Worm (Caenorhabditis elegans) whole organism, L1 larva: Measurements from ENCODE around the gene faah-4.

Source experiments
- C04F5.9 ChIP-seq: sonication (generic microtip); optimal IDR thresholded peaks from 2 replicates; lab custom pipeline; 2016; ENCODE audit warnings: missing genetic modification characterization, missing compliant biosample characterization
- C16A3.4 ChIP-seq: fragments of 150-350 bp; optimal IDR thresholded peaks from 2 replicates; lab custom pipeline; 2014; ENCODE audit warnings: missing biosample characterization, missing genetic modification characterization
- C34B4.2 ChIP-seq: sonication (generic microtip); optimal IDR thresholded peaks from 2 replicates; lab custom pipeline; 2017; ENCODE audit warnings: mild to moderate bottlenecking, missing genetic modification characterization, missing compliant biosample characterization
- F16B12.6 ChIP-seq: fragments of 150-350 bp; optimal IDR thresholded peaks from 2 replicates; lab custom pipeline; 2014; ENCODE audit warnings: missing biosample characterization, missing genetic modification characterization
- ama-1 ChIP-seq: fragments of 150-350 bp; optimal IDR thresholded peaks from 2 replicates; lab custom pipeline; 2014
- blmp-1 ChIP-seq: fragments of 150-350 bp; optimal IDR thresholded peaks from 2 replicates; lab custom pipeline; 2014; ENCODE audit warnings: missing biosample characterization, missing genetic modification characterization
- ceh-82 ChIP-seq, 3 experiments: fragments of 150-350 bp in 1 of 3; sonication (generic microtip) in 2 of 3; optimal IDR thresholded peaks; 2 replicates each; lab custom pipeline; 2014 to 2017; ENCODE audit warnings: missing biosample characterization in 3 of 3, missing genetic modification characterization in 3 of 3
- ceh-90 ChIP-seq: sonication (generic microtip); optimal IDR thresholded peaks from 2 replicates; lab custom pipeline; 2016; ENCODE audit warnings: missing genetic modification characterization, missing compliant biosample characterization
- ces-1 ChIP-seq: fragments of 150-350 bp; optimal IDR thresholded peaks from 2 replicates; lab custom pipeline; 2014; ENCODE audit warnings: missing biosample characterization, missing genetic modification reagents, missing genetic modification characterization
- dpl-1 ChIP-seq, 3 experiments: fragments of 150-350 bp in 2 of 3; sonication (generic microtip) in 1 of 3; optimal IDR thresholded peaks; 2 replicates each; lab custom pipeline; 2014 to 2017; ENCODE audit warnings: missing biosample characterization in 3 of 3, missing genetic modification characterization in 3 of 3, missing genetic modification reagents in 3 of 3
- efl-1 ChIP-seq, 4 experiments: fragments of 150-350 bp; optimal IDR thresholded peaks in 3 of 4; peaks in 1 of 4; 1 replicate in 1 of 4; 2 replicates in 3 of 4; lab custom pipeline; 2014; ENCODE audit warnings: missing biosample characterization in 2 of 4, missing genetic modification characterization in 2 of 4, missing genetic modification reagents in 2 of 4
- efl-3 ChIP-seq: fragments of 200-800 bp; sonication (Bioruptor generic); optimal IDR thresholded peaks from 2 replicates; lab custom pipeline; 2018; ENCODE audit warnings: mild to moderate bottlenecking, missing genetic modification characterization, missing compliant biosample characterization
- egl-13 ChIP-seq: sonication (generic microtip); optimal IDR thresholded peaks from 2 replicates; lab custom pipeline; 2016; ENCODE audit warnings: missing genotype, missing genetic modification reagents, missing genetic modification characterization, missing compliant biosample characterization
- fkh-10 ChIP-seq: sonication (generic microtip); optimal IDR thresholded peaks from 2 replicates; lab custom pipeline; 2017; ENCODE audit warnings: missing biosample characterization, missing genetic modification reagents, missing genetic modification characterization
- fos-1 ChIP-seq: fragments of 150-350 bp; optimal IDR thresholded peaks from 2 replicates; lab custom pipeline; 2014; ENCODE audit warnings: missing biosample characterization, missing genetic modification characterization
- grh-1 ChIP-seq: fragments of 200-800 bp; sonication (Bioruptor generic); IDR thresholded peaks from 2 replicates; pipeline ENCODE4 v1.3.6; 2022; ENCODE audit warnings: missing genetic modification reagents, missing genetic modification characterization, missing compliant biosample characterization
- hlh-17 ChIP-seq: fragments of 200-800 bp; sonication (Bioruptor generic); optimal IDR thresholded peaks from 2 replicates; lab custom pipeline; 2018; ENCODE audit warnings: missing genetic modification characterization, mild to moderate bottlenecking, missing compliant biosample characterization, moderate library complexity, borderline replicate concordance
- hlh-4 ChIP-seq: sonication (generic microtip); optimal IDR thresholded peaks from 2 replicates; lab custom pipeline; 2016; ENCODE audit warnings: mild to moderate bottlenecking, missing genetic modification characterization, missing compliant biosample characterization
- hpl-2 ChIP-seq: fragments of 150-350 bp; optimal IDR thresholded peaks from 2 replicates; lab custom pipeline; 2014; ENCODE audit warnings: missing biosample characterization, missing genetic modification reagents, missing genetic modification characterization
- irx-1 ChIP-seq: sonication (generic microtip); optimal IDR thresholded peaks from 2 replicates; lab custom pipeline; 2016; ENCODE audit warnings: missing genetic modification characterization, missing compliant biosample characterization
- jun-1 ChIP-seq: fragments of 150-350 bp; optimal IDR thresholded peaks from 2 replicates; lab custom pipeline; 2014; ENCODE audit warnings: missing biosample characterization, missing genetic modification reagents, missing genetic modification characterization
- lin-13 ChIP-seq: fragments of 150-350 bp; optimal IDR thresholded peaks from 2 replicates; lab custom pipeline; 2014; ENCODE audit warnings: missing biosample characterization, missing genetic modification reagents, missing genetic modification characterization
- lin-14 ChIP-seq: fragments of 200-800 bp; sonication (Bioruptor generic); optimal IDR thresholded peaks from 2 replicates; lab custom pipeline; 2018; ENCODE audit warnings: mild to moderate bottlenecking, missing genetic modification characterization, moderate library complexity, missing compliant biosample characterization
- lin-15B ChIP-seq: fragments of 150-350 bp; sonication (generic microtip); optimal IDR thresholded peaks from 3 replicates; lab custom pipeline; 2014; ENCODE audit warnings: missing biosample characterization, missing genetic modification characterization
- lin-39 ChIP-seq: fragments of 150-350 bp; optimal IDR thresholded peaks from 2 replicates; lab custom pipeline; 2014; ENCODE audit warnings: missing biosample characterization, missing genetic modification reagents, missing genetic modification characterization
- lir-3 ChIP-seq: sonication (generic microtip); optimal IDR thresholded peaks from 2 replicates; lab custom pipeline; 2016; ENCODE audit warnings: mild to moderate bottlenecking, missing genetic modification characterization, moderate library complexity, missing compliant biosample characterization; ENCODE audit not compliant: poor library complexity
- mab-9 ChIP-seq: fragments of 200-800 bp; sonication (Bioruptor generic); IDR thresholded peaks from 2 replicates; pipeline ENCODE4 v1.3.6; 2022; ENCODE audit warnings: missing genetic modification reagents, missing genetic modification characterization, missing compliant biosample characterization
- mdl-1 ChIP-seq, 2 experiments: fragments of 150-350 bp; optimal IDR thresholded peaks; 2 replicates each; lab custom pipeline; 2014 to 2017; ENCODE audit warnings: missing biosample characterization in 2 of 2, missing genetic modification characterization in 2 of 2, inconsistent platforms in 1 of 2
- mep-1 ChIP-seq: fragments of 150-350 bp; optimal IDR thresholded peaks from 2 replicates; lab custom pipeline; 2014; ENCODE audit warnings: missing biosample characterization, missing genetic modification characterization
- nhr-11 ChIP-seq: fragments of 150-350 bp; optimal IDR thresholded peaks from 2 replicates; lab custom pipeline; 2014; ENCODE audit warnings: missing biosample characterization, missing genetic modification characterization
- nhr-19 ChIP-seq: fragments of 200-800 bp; sonication (Bioruptor generic); conservative IDR thresholded peaks from 2 replicates; pipeline ENCODE4 v1.3.6; 2022; ENCODE audit warnings: missing genetic modification characterization, missing compliant biosample characterization
- nhr-20 ChIP-seq: sonication (generic microtip); optimal IDR thresholded peaks from 2 replicates; lab custom pipeline; 2016; ENCODE audit warnings: mild to moderate bottlenecking, missing genetic modification characterization, missing compliant biosample characterization
- nhr-71 ChIP-seq: sonication (generic microtip); optimal IDR thresholded peaks from 2 replicates; lab custom pipeline; 2016; ENCODE audit warnings: mild to moderate bottlenecking, missing genetic modification characterization, moderate library complexity, missing compliant biosample characterization
- nhr-76 ChIP-seq: sonication (generic microtip); optimal IDR thresholded peaks from 2 replicates; lab custom pipeline; 2017; ENCODE audit warnings: missing biosample characterization, missing genetic modification characterization
- nhr-77 ChIP-seq: fragments of 150-350 bp; optimal IDR thresholded peaks from 2 replicates; lab custom pipeline; 2014; ENCODE audit warnings: missing biosample characterization, missing genetic modification characterization
- nhr-90 ChIP-seq: sonication (generic microtip); optimal IDR thresholded peaks from 2 replicates; lab custom pipeline; 2016; ENCODE audit warnings: mild to moderate bottlenecking, missing genetic modification characterization, missing compliant biosample characterization; ENCODE audit not compliant: poor library complexity
- pax-3 ChIP-seq: fragments of 200-800 bp; sonication (Bioruptor generic); optimal IDR thresholded peaks from 2 replicates; lab custom pipeline; 2018; ENCODE audit warnings: mild to moderate bottlenecking, missing genetic modification characterization, moderate library complexity, missing compliant biosample characterization
- rnt-1 ChIP-seq: sonication (generic microtip); optimal IDR thresholded peaks from 2 replicates; lab custom pipeline; 2016; ENCODE audit warnings: mild to moderate bottlenecking, missing genetic modification characterization, moderate library complexity, missing compliant biosample characterization
- skn-1 ChIP-seq: fragments of 150-350 bp; optimal IDR thresholded peaks from 2 replicates; lab custom pipeline; 2014; ENCODE audit warnings: missing biosample characterization, missing genetic modification characterization
- snpc-4 ChIP-seq: fragments of 150-350 bp; optimal IDR thresholded peaks from 2 replicates; lab custom pipeline; 2014; ENCODE audit warnings: missing biosample characterization, missing genetic modification characterization
- snu-23 ChIP-seq: sonication (generic microtip); optimal IDR thresholded peaks from 2 replicates; lab custom pipeline; 2016; ENCODE audit warnings: missing genetic modification characterization, missing compliant biosample characterization
- sox-4 ChIP-seq: sonication (generic microtip); optimal IDR thresholded peaks from 2 replicates; lab custom pipeline; 2016; ENCODE audit warnings: missing genetic modification characterization, missing compliant biosample characterization
- sptf-1 ChIP-seq: fragments of 150-350 bp; optimal IDR thresholded peaks from 2 replicates; lab custom pipeline; 2014; ENCODE audit warnings: missing biosample characterization, missing genetic modification characterization
- unc-130 ChIP-seq: fragments of 150-350 bp; optimal IDR thresholded peaks from 2 replicates; lab custom pipeline; 2017; ENCODE audit warnings: missing biosample characterization, missing genetic modification characterization, inconsistent platforms
- unc-30 ChIP-seq: sonication (generic microtip); optimal IDR thresholded peaks from 2 replicates; lab custom pipeline; 2017; ENCODE audit warnings: missing biosample characterization, missing genetic modification characterization
- unc-62 ChIP-seq: fragments of 150-350 bp; optimal IDR thresholded peaks from 2 replicates; lab custom pipeline; 2014; ENCODE audit warnings: missing biosample characterization, missing genetic modification reagents, missing genetic modification characterization
- vab-15 ChIP-seq: sonication (generic microtip); optimal IDR thresholded peaks from 2 replicates; lab custom pipeline; 2017; ENCODE audit warnings: missing genotype, mild to moderate bottlenecking, missing genetic modification characterization, missing compliant biosample characterization
- zag-1 ChIP-seq: fragments of 150-350 bp; optimal IDR thresholded peaks from 2 replicates; lab custom pipeline; 2014; ENCODE audit warnings: missing biosample characterization, missing genetic modification characterization
- zip-4 ChIP-seq: fragments of 200-800 bp; sonication (Bioruptor generic); optimal IDR thresholded peaks from 2 replicates; lab custom pipeline; 2018; ENCODE audit warnings: mild to moderate bottlenecking, missing genetic modification characterization, moderate library complexity, missing compliant biosample characterization
- ztf-11 ChIP-seq, 2 experiments: sonication (generic microtip); optimal IDR thresholded peaks; 2 replicates each; lab custom pipeline; 2016 to 2017; ENCODE audit warnings: missing genetic modification characterization in 2 of 2, missing biosample characterization in 1 of 2, missing compliant biosample characterization in 1 of 2
- ztf-4 ChIP-seq: fragments of 150-350 bp; optimal IDR thresholded peaks from 2 replicates; lab custom pipeline; 2014; ENCODE audit warnings: missing biosample characterization, missing genetic modification characterization

The faah-4 gene

ce11 chrIII:11871617-11872016, 38.1 kb downstream of the faah-4 start:
- TF ChIP-seq nhr-20 (tag; lab: Kevin White, UChicago), result no peak
- TF ChIP-seq, all 84 proteins: peak for 0

ce11 chrIII:11870009-11870408, 39.7 kb downstream of the faah-4 start:
- TF ChIP-seq sox-4 (tag; lab: Kevin White, UChicago), result peak; percentile 36
- TF ChIP-seq unc-62 (GFP tag; lab: Kevin White, UChicago), result no peak
- TF ChIP-seq nhr-77, result peak; percentile 79
- peak; percentile 64 for TF ChIP-seq egl-13 (tag; lab: Kevin White, UChicago)
- TF ChIP-seq ama-1 (lab: Kevin White, UChicago), result peak; percentile 39
- TF ChIP-seq snu-23 (GFP tag; lab: Kevin White, UChicago), result peak; percentile 91
- peak; percentile 86 to 89 for TF ChIP-seq efl-1 (optimal IDR thresholded peaks at IDR 0.05; lab: Kevin White, UChicago)
- TF ChIP-seq efl-1 (GFP tag; optimal IDR thresholded peaks at IDR 0.05 in 1 of 2; lab: Kevin White, UChicago), result peak; percentile 77 to 96
- TF ChIP-seq lin-14 (GFP tag; lab: Kevin White, UChicago), result peak; percentile 98
- TF ChIP-seq ces-1 (GFP tag; lab: Kevin White, UChicago), result no peak
- TF ChIP-seq hlh-4 (tag; lab: Kevin White, UChicago), result no peak
- peak; percentile 70 for TF ChIP-seq F16B12.6
- peak; percentile 55 for TF ChIP-seq fos-1 (tag; lab: Kevin White, UChicago)
- peak; percentile 89 for TF ChIP-seq nhr-90 (tag; lab: Kevin White, UChicago)
- peak; percentile 98 for TF ChIP-seq rnt-1 (tag; lab: Kevin White, UChicago)
- TF ChIP-seq C34B4.2 (tag; lab: Kevin White, UChicago), result no peak
- peak; percentile 92 for TF ChIP-seq snpc-4 (tag; lab: Kevin White, UChicago)
- no peak for TF ChIP-seq hlh-17
- TF ChIP-seq blmp-1 (tag; lab: Kevin White, UChicago), result peak; percentile 63
- TF ChIP-seq unc-30 (tag; lab: Kevin White, UChicago), result no peak
- TF ChIP-seq nhr-71 (tag; lab: Kevin White, UChicago), result peak; percentile 93
- peak; percentile 85 for TF ChIP-seq ceh-90 (tag; lab: Kevin White, UChicago)
- TF ChIP-seq efl-3 (GFP tag; lab: Kevin White, UChicago), result no peak
- peak; percentile 47 for TF ChIP-seq lin-39
- TF ChIP-seq C16A3.4, result peak; percentile 81
- peak; percentile 27 for TF ChIP-seq hpl-2 (GFP tag; lab: Kevin White, UChicago)
- peak; percentile 49 for TF ChIP-seq fkh-10 (GFP tag; lab: Kevin White, UChicago)
- TF ChIP-seq jun-1 (tag; lab: Kevin White, UChicago), result peak; percentile 57
- TF ChIP-seq sptf-1 (tag; lab: Kevin White, UChicago), result no peak
- no peak for TF ChIP-seq nhr-11
- TF ChIP-seq ztf-11 (tag; optimal IDR thresholded peaks at IDR 0.05; lab: Kevin White, UChicago), result peak in 1 of 2 experiments; percentile 86
- peak; percentile 79 for TF ChIP-seq mab-9 (GFP tag; lab: Robert Waterston, UW)
- peak; percentile 78 for TF ChIP-seq unc-130
- peak; percentile 14 for TF ChIP-seq zag-1 (tag; lab: Kevin White, UChicago)
- TF ChIP-seq grh-1 (GFP tag; lab: Robert Waterston, UW), result no peak
- TF ChIP-seq vab-15, result peak; percentile 79
- TF ChIP-seq nhr-76 (tag; lab: Kevin White, UChicago), result no peak
- TF ChIP-seq irx-1 (tag; lab: Kevin White, UChicago), result peak; percentile 87
- TF ChIP-seq lin-15B (tag; lab: Kevin White, UChicago), result peak; percentile 87
- TF ChIP-seq zip-4, result no peak
- peak in 1 of 2 experiments; percentile 89 for TF ChIP-seq mdl-1 (tag; optimal IDR thresholded peaks at IDR 0.05; lab: Kevin White, UChicago)
- peak; percentile 73 to 92 (median 78) for TF ChIP-seq ceh-82 (tag; optimal IDR thresholded peaks at IDR 0.05; lab: Kevin White, UChicago)
- TF ChIP-seq lir-3 (tag; lab: Kevin White, UChicago), result peak; percentile 94
- peak; percentile 94 for TF ChIP-seq mep-1
- peak; percentile 88 for TF ChIP-seq lin-13 (GFP tag; lab: Kevin White, UChicago)
- peak; percentile 67 for TF ChIP-seq C04F5.9 (tag; lab: Kevin White, UChicago)
- TF ChIP-seq nhr-19 (GFP tag; lab: Robert Waterston, UW), result peak; percentile 80
- peak; percentile 82 for TF ChIP-seq skn-1 (tag; lab: Kevin White, UChicago)
- peak; percentile 56 to 83 (median 77) for TF ChIP-seq dpl-1 (GFP tag; optimal IDR thresholded peaks at IDR 0.05; lab: Kevin White, UChicago)
- peak; percentile 86 for TF ChIP-seq pax-3 (tag; lab: Kevin White, UChicago)
- TF ChIP-seq ztf-4, result peak; percentile 76
